Fruit fly (Drosophila melanogaster) whole organism, pupa: ENCODE measurements around the gene fz4.

Source experiments
- CG17806 ChIP-seq: fragments of 200-800 bp; sonication (Bioruptor generic); optimal IDR thresholded peaks from 2 replicates; lab custom pipeline; 2018; ENCODE audit warnings: missing biosample characterization, mild to moderate bottlenecking, missing genetic modification characterization, moderate library complexity
- CG34367 ChIP-seq: fragments of 200-800 bp; sonication (Bioruptor generic); optimal IDR thresholded peaks from 2 replicates; lab custom pipeline; 2018; ENCODE audit warnings: missing biosample characterization, mild to moderate bottlenecking, missing genetic modification characterization
- CG4496 ChIP-seq: fragments of 200-800 bp; sonication (Bioruptor generic); IDR thresholded peaks from 3 replicates; pipeline ENCODE4 v1.3.6; 2022; ENCODE audit warnings: missing biosample characterization, missing genetic modification characterization
- D1 ChIP-seq: fragments of 200-800 bp; sonication (Bioruptor generic); optimal IDR thresholded peaks from 2 replicates; lab custom pipeline; 2018; ENCODE audit warnings: missing biosample characterization, mild to moderate bottlenecking, missing genetic modification characterization, moderate library complexity
- EcR ChIP-seq: fragments of 200-800 bp; sonication (Bioruptor generic); optimal IDR thresholded peaks from 3 replicates; lab custom pipeline; 2019; ENCODE audit warnings: missing biosample characterization, missing genetic modification characterization, mild to moderate bottlenecking, moderate library complexity, missing genetic modification reagents
- Ets98B ChIP-seq: fragments of 200-800 bp; sonication (Bioruptor generic); IDR thresholded peaks from 2 replicates; pipeline ENCODE4 v1.3.6; 2022; ENCODE audit warnings: missing biosample characterization, missing genetic modification characterization
- Pif1A ChIP-seq: fragments of 200-800 bp; sonication (Bioruptor generic); optimal IDR thresholded peaks from 3 replicates; lab custom pipeline; 2016; ENCODE audit warnings: missing biosample characterization, missing genetic modification characterization
- Snoo ChIP-seq: fragments of 200-800 bp; sonication (Bioruptor generic); optimal IDR thresholded peaks from 3 replicates; lab custom pipeline; 2017; ENCODE audit warnings: missing biosample characterization, mild to moderate bottlenecking, missing genetic modification characterization, inconsistent platforms
- gl ChIP-seq: fragments of 200-800 bp; sonication (Bioruptor generic); optimal IDR thresholded peaks from 2 replicates; lab custom pipeline; 2018; ENCODE audit warnings: missing biosample characterization, mild to moderate bottlenecking, missing genetic modification characterization

- TF ChIP-seq Ets98B (GFP tag; lab: Robert Waterston, UW) (no peak), Snoo (tag; lab: Kevin White, UChicago) (no peak), D1 (no peak), Pif1A (no peak), CG4496 (GFP tag; lab: Robert Waterston, UW) (no peak), EcR (GFP tag; lab: Kevin White, UChicago) (no peak), CG34367 (tag; lab: Kevin White, UChicago) (no peak), CG17806 (tag; lab: Kevin White, UChicago) (no peak), gl (tag; lab: Kevin White, UChicago) (no peak)
Observed at dm6 chrX:7068088-7068487, 42.0 kb downstream of the fz4 start.
